Worm (Caenorhabditis elegans) whole organism, early embryonic: ENCODE data around the gene rpc-1.

ENCODE experiments used
- B0310.2 ChIP-seq: sonication (generic microtip); optimal IDR thresholded peaks from 2 replicates; lab custom pipeline; 2016; ENCODE audit warnings: mild to moderate bottlenecking, missing genetic modification characterization, missing compliant biosample characterization
- F13C5.2 ChIP-seq: sonication (generic microtip); optimal IDR thresholded peaks from 2 replicates; lab custom pipeline; 2017; ENCODE audit warnings: mild to moderate bottlenecking, missing genetic modification characterization, inconsistent platforms, missing compliant biosample characterization
- aly-1 ChIP-seq: sonication (generic microtip); optimal IDR thresholded peaks from 2 replicates; lab custom pipeline; 2016; ENCODE audit warnings: missing genetic modification characterization, missing compliant biosample characterization
- ama-1 ChIP-seq: fragments of 150-350 bp; optimal IDR thresholded peaks from 2 replicates; lab custom pipeline; 2014
- ceh-13 ChIP-seq: fragments of 200-800 bp; sonication (Bioruptor generic); optimal IDR thresholded peaks from 2 replicates; lab custom pipeline; 2018; ENCODE audit warnings: mild to moderate bottlenecking, missing genetic modification characterization, missing compliant biosample characterization
- ceh-36 ChIP-seq: sonication (generic microtip); optimal IDR thresholded peaks from 2 replicates; lab custom pipeline; 2016; ENCODE audit warnings: missing genetic modification characterization, inconsistent platforms, missing compliant biosample characterization
- ets-7 ChIP-seq: sonication (generic microtip); optimal IDR thresholded peaks from 2 replicates; lab custom pipeline; 2016; ENCODE audit warnings: missing genotype, missing genetic modification characterization, missing compliant biosample characterization
- flt-1 ChIP-seq: fragments of 200-800 bp; sonication (Bioruptor generic); IDR thresholded peaks from 2 replicates; pipeline ENCODE4 v1.3.6; 2022; ENCODE audit warnings: missing genetic modification characterization, missing compliant biosample characterization
- hmbx-1 ChIP-seq: sonication (generic microtip); optimal IDR thresholded peaks from 2 replicates; lab custom pipeline; 2016; ENCODE audit warnings: mild to moderate bottlenecking, missing genetic modification characterization, missing compliant biosample characterization
- hmg-4 ChIP-seq: fragments of 200-800 bp; sonication (Bioruptor generic); optimal IDR thresholded peaks from 2 replicates; lab custom pipeline; 2018; ENCODE audit warnings: mild to moderate bottlenecking, missing genetic modification characterization, missing compliant biosample characterization
- hnd-1 ChIP-seq: sonication (generic microtip); optimal IDR thresholded peaks from 2 replicates; lab custom pipeline; 2016; ENCODE audit warnings: missing genetic modification characterization, missing compliant biosample characterization
- pes-1 ChIP-seq: fragments of 200-800 bp; sonication (Bioruptor generic); IDR thresholded peaks from 2 replicates; pipeline ENCODE4 v1.3.6; 2022; ENCODE audit warnings: missing genetic modification reagents, missing genetic modification characterization, missing compliant biosample characterization
- scrt-1 ChIP-seq: fragments of 200-800 bp; sonication (Bioruptor generic); IDR thresholded peaks from 2 replicates; pipeline ENCODE4 v1.3.6; 2022; ENCODE audit warnings: missing genetic modification characterization, missing compliant biosample characterization
- sea-1 ChIP-seq: fragments of 200-800 bp; sonication (Bioruptor generic); conservative IDR thresholded peaks from 2 replicates; pipeline ENCODE4 v1.3.6; 2022; ENCODE audit warnings: missing genetic modification characterization, missing compliant biosample characterization
- tbx-11 ChIP-seq: fragments of 200-800 bp; sonication (Bioruptor generic); IDR thresholded peaks from 2 replicates; pipeline ENCODE4 v1.3.6; 2022; ENCODE audit warnings: missing genetic modification characterization, missing compliant biosample characterization
- tbx-37 ChIP-seq: fragments of 200-800 bp; sonication (Bioruptor generic); conservative IDR thresholded peaks from 2 replicates; pipeline ENCODE4 v1.3.6; 2022; ENCODE audit warnings: missing genetic modification reagents, missing genetic modification characterization, missing compliant biosample characterization
- tra-4 ChIP-seq: sonication (generic microtip); optimal IDR thresholded peaks from 2 replicates; lab custom pipeline; 2017; ENCODE audit warnings: missing genetic modification characterization, missing compliant biosample characterization

The rpc-1 gene

ce11 chrIV:7195734-7196133 lies 30.2 kb upstream of the rpc-1 start, which contains the start of gene best-16:
TSS of gene best-16 (minus strand) at chrIV:7195834.
- TF ChIP-seq scrt-1 (GFP tag; lab: Robert Waterston, UW): no peak
- no peak for TF ChIP-seq ceh-36 (tag; lab: Kevin White, UChicago)
- no peak for TF ChIP-seq tbx-37 (GFP tag; lab: Robert Waterston, UW)

ce11 chrIV:7191745-7192144 lies 26.2 kb upstream of the rpc-1 start, which contains the start of gene R13A1.5:
TSS of gene R13A1.5 (minus strand) at chrIV:7191845.
- TF ChIP-seq hmg-4 (GFP tag; lab: Kevin White, UChicago): no peak
- no peak for TF ChIP-seq hnd-1 (tag; lab: Kevin White, UChicago)
- no peak for TF ChIP-seq ama-1 (lab: Kevin White, UChicago)
- no peak for TF ChIP-seq F13C5.2
- TF ChIP-seq tbx-37 (GFP tag; lab: Robert Waterston, UW): no peak
- TF ChIP-seq flt-1: no peak

- TF ChIP-seq hmg-4 (GFP tag; lab: Kevin White, UChicago): no peak
- no peak for TF ChIP-seq flt-1
- TF ChIP-seq ama-1 (lab: Kevin White, UChicago): no peak
- TF ChIP-seq scrt-1 (GFP tag; lab: Robert Waterston, UW): no peak
- no peak for TF ChIP-seq B0310.2 (tag; lab: Kevin White, UChicago)
- TF ChIP-seq hnd-1 (tag; lab: Kevin White, UChicago): no peak
- TF ChIP-seq ceh-36 (tag; lab: Kevin White, UChicago): no peak
- no peak for TF ChIP-seq pes-1
- no peak for TF ChIP-seq aly-1 (tag; lab: Kevin White, UChicago)
- no peak for TF ChIP-seq tra-4 (tag; lab: Kevin White, UChicago)
- TF ChIP-seq hmbx-1 (tag; lab: Kevin White, UChicago): no peak
- TF ChIP-seq tbx-11 (GFP tag; lab: Robert Waterston, UW): no peak
- no peak for TF ChIP-seq ets-7 (tag; lab: Kevin White, UChicago)
- TF ChIP-seq F13C5.2: no peak
- no peak for TF ChIP-seq ceh-13 (GFP tag; lab: Kevin White, UChicago)
These were observed 24.9 kb upstream of the rpc-1 start for ce11 chrIV:7190409-7190808.

DNA sequence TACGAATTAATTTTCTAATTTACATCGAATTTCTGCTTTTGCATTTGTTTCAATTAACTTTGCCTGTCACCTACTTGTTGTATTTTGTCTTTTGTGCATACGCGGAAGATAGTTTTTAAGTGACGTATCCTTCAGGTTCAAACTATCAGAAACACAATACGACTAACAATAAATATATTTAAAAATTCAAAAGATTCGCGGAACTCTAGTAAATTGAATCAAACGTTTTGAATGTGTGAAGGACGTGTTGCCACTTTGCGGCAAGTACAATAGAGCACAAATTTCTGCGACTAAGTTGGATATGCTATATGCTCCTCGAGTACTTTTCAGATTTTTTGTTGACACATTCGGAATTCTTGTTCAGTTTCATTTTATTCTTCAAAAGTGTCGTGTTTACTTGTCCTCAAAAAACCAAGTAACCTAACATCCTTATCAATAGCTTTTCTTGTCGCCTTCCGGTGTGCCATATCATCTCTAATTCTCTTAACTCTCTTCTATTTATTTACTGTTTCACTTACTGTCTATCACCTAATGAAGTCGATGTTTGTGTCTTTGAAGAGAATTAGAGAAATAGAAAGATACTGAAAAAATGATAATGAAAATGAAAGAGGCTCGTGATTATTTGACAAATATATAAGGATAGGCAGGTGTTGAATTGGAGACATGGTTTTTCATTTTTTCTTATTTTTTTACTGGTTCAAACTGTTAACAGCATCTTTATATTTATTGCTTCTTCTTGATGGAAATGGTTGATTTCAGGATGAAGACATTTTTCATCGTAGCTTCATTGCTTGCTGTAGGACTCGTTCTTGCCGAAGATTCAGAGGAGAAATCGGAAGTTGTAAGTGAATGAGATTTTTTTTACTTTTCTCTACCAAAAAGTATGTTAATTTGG lies 23.2 kb upstream of the rpc-1 start, which contains the start of gene srlf-7:
Gene srlf-7, plus strand, starts transcription at position 760 of the 895 bp plus-strand sequence.
- no peak for TF ChIP-seq pes-1

DNA sequence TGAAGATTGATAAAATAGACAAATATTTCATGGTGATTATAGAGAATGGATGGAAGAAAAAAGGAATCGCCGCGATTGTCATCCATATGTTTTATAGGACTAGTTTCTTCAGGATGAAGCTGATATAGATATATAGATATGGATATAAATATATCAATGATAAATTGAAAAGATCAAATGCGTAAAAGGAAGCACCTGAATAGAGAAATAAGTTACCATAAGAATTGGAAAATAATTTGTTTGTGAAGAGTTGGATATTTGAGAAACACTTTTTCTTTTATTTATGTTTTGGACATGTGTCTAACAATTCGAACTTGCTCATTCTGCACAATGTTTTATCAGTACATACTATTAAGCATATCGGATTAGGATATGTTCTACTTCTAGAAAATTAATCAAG lies 22.5 kb upstream of the rpc-1 start, which contains the start of gene C42D4.13:
Gene C42D4.13, minus strand, starts transcription at position 101 of the 400 bp plus-strand sequence.
- TF ChIP-seq tbx-11 (GFP tag; lab: Robert Waterston, UW) (no peak), flt-1 (no peak), hnd-1 (tag; lab: Kevin White, UChicago) (no peak), pes-1 (no peak), ceh-36 (tag; lab: Kevin White, UChicago) (no peak), F13C5.2 (no peak), hmg-4 (GFP tag; lab: Kevin White, UChicago) (no peak), hmbx-1 (tag; lab: Kevin White, UChicago) (no peak), tbx-37 (GFP tag; lab: Robert Waterston, UW) (no peak), sea-1 (GFP tag; lab: Robert Waterston, UW) (no peak), ets-7 (tag; lab: Kevin White, UChicago) (no peak), B0310.2 (tag; lab: Kevin White, UChicago) (no peak), ama-1 (lab: Kevin White, UChicago) (no peak), ceh-13 (GFP tag; lab: Kevin White, UChicago) (no peak), aly-1 (tag; lab: Kevin White, UChicago) (no peak), scrt-1 (GFP tag; lab: Robert Waterston, UW) (no peak), tra-4 (tag; lab: Kevin White, UChicago) (no peak)

- no peak for TF ChIP-seq flt-1
- TF ChIP-seq tra-4 (tag; lab: Kevin White, UChicago): no peak
- TF ChIP-seq F13C5.2: no peak
- TF ChIP-seq ama-1 (lab: Kevin White, UChicago): no peak
- no peak for TF ChIP-seq hmbx-1 (tag; lab: Kevin White, UChicago)
- TF ChIP-seq hmg-4 (GFP tag; lab: Kevin White, UChicago): no peak
These were observed 21.2 kb upstream of the rpc-1 start, which contains the start of gene str-249 for ce11 chrIV:7186756-7187155. TSS of gene str-249 (minus strand) at chrIV:7186856.

DNA sequence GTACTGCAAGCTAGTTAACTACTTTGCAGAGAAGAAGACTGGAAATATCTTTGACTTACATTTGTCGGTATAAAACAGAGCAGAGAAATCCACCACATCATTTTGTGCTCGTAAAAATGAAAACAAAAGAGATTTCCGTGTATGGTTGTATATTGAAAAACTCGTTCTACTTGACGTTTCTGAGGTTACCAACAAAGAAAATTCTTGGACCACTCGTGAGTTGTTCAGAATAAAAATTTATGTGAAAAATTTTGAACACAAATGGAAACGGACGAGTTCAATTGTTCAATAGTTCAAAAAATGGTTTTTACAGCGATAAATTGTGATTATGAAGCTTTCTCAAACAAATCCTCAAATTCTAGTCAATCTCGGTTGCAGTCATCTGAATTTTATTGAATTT lies 19.0 kb upstream of the rpc-1 start, which contains the start of gene clec-179:
Gene clec-179, minus strand, starts transcription at position 101 of the 400 bp plus-strand sequence.
- TF ChIP-seq F13C5.2 (no peak), ceh-36 (tag; lab: Kevin White, UChicago) (no peak), pes-1 (no peak), flt-1 (no peak), sea-1 (GFP tag; lab: Robert Waterston, UW) (no peak), ama-1 (lab: Kevin White, UChicago) (no peak), B0310.2 (tag; lab: Kevin White, UChicago) (no peak), ets-7 (tag; lab: Kevin White, UChicago) (no peak), scrt-1 (GFP tag; lab: Robert Waterston, UW) (no peak), hmg-4 (GFP tag; lab: Kevin White, UChicago) (no peak), tbx-37 (GFP tag; lab: Robert Waterston, UW) (no peak), hmbx-1 (tag; lab: Kevin White, UChicago) (no peak), ceh-13 (GFP tag; lab: Kevin White, UChicago) (no peak)
